Fruit fly (Drosophila melanogaster) whole organism, embryonic: ENCODE results near the gene DppIII.

Source experiments
- Atf-2 ChIP-seq: fragments of 200-800 bp; sonication (Bioruptor generic); optimal IDR thresholded peaks from 2 replicates; lab custom pipeline; 2016; ENCODE audit warnings: missing biosample characterization, missing genetic modification characterization
- CG10274 ChIP-seq: fragments of 200-800 bp; sonication (Bioruptor generic); optimal IDR thresholded peaks from 3 replicates; lab custom pipeline; 2017; ENCODE audit warnings: missing biosample characterization, mild to moderate bottlenecking, missing genetic modification characterization
- CG10543 ChIP-seq: fragments of 200-800 bp; sonication (Bioruptor generic); optimal IDR thresholded peaks from 3 replicates; lab custom pipeline; 2017; ENCODE audit warnings: missing biosample characterization, mild to moderate bottlenecking, missing genetic modification characterization, moderate library complexity
- CG11560 ChIP-seq: fragments of 200-800 bp; sonication (Bioruptor generic); IDR thresholded peaks from 3 replicates; pipeline ENCODE4 v1.3.6; 2022; ENCODE audit warnings: missing biosample characterization, missing genetic modification characterization
- CG12155 ChIP-seq: fragments of 200-800 bp; sonication (Bioruptor generic); optimal IDR thresholded peaks from 3 replicates; lab custom pipeline; 2016; ENCODE audit warnings: missing biosample characterization, missing genetic modification characterization
- CG13894 ChIP-seq: fragments of 200-800 bp; sonication (Bioruptor generic); optimal IDR thresholded peaks from 3 replicates; lab custom pipeline; 2018; ENCODE audit warnings: missing biosample characterization, mild to moderate bottlenecking, missing genetic modification characterization, moderate library complexity
- CG16779 ChIP-seq: fragments of 200-800 bp; sonication (Bioruptor generic); IDR thresholded peaks from 2 replicates; pipeline ENCODE4 v1.3.6; 2022; ENCODE audit warnings: missing biosample characterization, missing genetic modification characterization
- CG17328 ChIP-seq: fragments of 200-800 bp; sonication (Bioruptor generic); IDR thresholded peaks from 2 replicates; pipeline ENCODE4 v1.3.6; 2022; ENCODE audit warnings: missing biosample characterization, missing genetic modification characterization
- CG17568 ChIP-seq: fragments of 200-800 bp; sonication (Bioruptor generic); optimal IDR thresholded peaks from 2 replicates; lab custom pipeline; 2018; ENCODE audit warnings: missing biosample characterization, mild to moderate bottlenecking, missing genetic modification characterization, moderate library complexity
- CG17829 ChIP-seq: fragments of 200-800 bp; optimal IDR thresholded peaks from 2 replicates; lab custom pipeline; 2019; ENCODE audit warnings: missing biosample characterization, mild to moderate bottlenecking, missing genetic modification characterization, moderate library complexity
- CG1832 ChIP-seq: fragments of 200-800 bp; sonication (Bioruptor generic); optimal IDR thresholded peaks from 2 replicates; lab custom pipeline; 2017; ENCODE audit warnings: missing biosample characterization, mild to moderate bottlenecking, missing genetic modification characterization, inconsistent platforms
- CG2116 ChIP-seq: fragments of 200-800 bp; sonication (Bioruptor generic); optimal IDR thresholded peaks from 3 replicates; lab custom pipeline; 2018; ENCODE audit warnings: missing biosample characterization, mild to moderate bottlenecking, missing genetic modification characterization
- CG2199 ChIP-seq: fragments of 200-800 bp; sonication (Bioruptor generic); IDR thresholded peaks from 3 replicates; pipeline ENCODE4 v1.3.6; 2022; ENCODE audit warnings: missing biosample characterization, missing genetic modification characterization
- CG30020 ChIP-seq: fragments of 200-800 bp; optimal IDR thresholded peaks from 2 replicates; lab custom pipeline; 2019; ENCODE audit warnings: missing biosample characterization, mild to moderate bottlenecking, missing genetic modification characterization, moderate library complexity
- CG31388 ChIP-seq: fragments of 200-800 bp; sonication (Bioruptor generic); optimal IDR thresholded peaks from 2 replicates; lab custom pipeline; 2016; ENCODE audit warnings: missing biosample characterization, missing genetic modification characterization
- CG34376 ChIP-seq: fragments of 200-800 bp; sonication (Bioruptor generic); optimal IDR thresholded peaks from 2 replicates; lab custom pipeline; 2018; ENCODE audit warnings: missing biosample characterization, mild to moderate bottlenecking, missing genetic modification characterization
- CG4730 ChIP-seq: fragments of 200-800 bp; sonication (Bioruptor generic); IDR thresholded peaks from 2 replicates; pipeline ENCODE4 v1.3.6; 2022; ENCODE audit warnings: missing biosample characterization, missing genetic modification characterization
- CG4820 ChIP-seq: fragments of 200-800 bp; sonication (Bioruptor generic); optimal IDR thresholded peaks from 3 replicates; lab custom pipeline; 2016; ENCODE audit warnings: missing biosample characterization, missing genetic modification characterization
- CG5953 ChIP-seq: fragments of 200-800 bp; sonication (Bioruptor generic); IDR thresholded peaks from 2 replicates; pipeline ENCODE4 v1.3.6; 2022; ENCODE audit warnings: missing biosample characterization, missing genetic modification characterization
- CG7556 ChIP-seq: fragments of 200-800 bp; sonication (Bioruptor generic); optimal IDR thresholded peaks from 2 replicates; lab custom pipeline; 2017; ENCODE audit warnings: missing biosample characterization, mild to moderate bottlenecking, missing genetic modification characterization
- CG8290 ChIP-seq, 3 experiments: fragments of 200-800 bp; sonication (Bioruptor generic); optimal IDR thresholded peaks; 2 replicates each; lab custom pipeline; 2016 to 2019; ENCODE audit warnings: missing biosample characterization in 3 of 3, missing genetic modification characterization in 3 of 3, mild to moderate bottlenecking in 2 of 3, moderate library complexity in 1 of 3
- CG9727 ChIP-seq: fragments of 200-800 bp; sonication (Bioruptor generic); optimal IDR thresholded peaks from 3 replicates; lab custom pipeline; 2017; ENCODE audit warnings: missing biosample characterization, mild to moderate bottlenecking, missing genetic modification characterization
- CG9876 ChIP-seq: fragments of 200-800 bp; sonication (Bioruptor generic); optimal IDR thresholded peaks from 2 replicates; lab custom pipeline; 2016; ENCODE audit warnings: missing biosample characterization, missing genetic modification characterization
- Fer1 ChIP-seq: fragments of 200-800 bp; sonication (Bioruptor generic); optimal IDR thresholded peaks from 2 replicates; lab custom pipeline; 2017; ENCODE audit warnings: missing biosample characterization, mild to moderate bottlenecking, missing genetic modification characterization
- HLH4C ChIP-seq: fragments of 200-800 bp; sonication (Bioruptor generic); IDR thresholded peaks from 3 replicates; pipeline ENCODE4 v1.3.6; 2022; ENCODE audit warnings: missing biosample characterization, missing genetic modification characterization; ENCODE audit not compliant: partially characterized antibody
- HLHmδ ChIP-seq: fragments of 200-800 bp; sonication (Bioruptor generic); optimal IDR thresholded peaks from 2 replicates; lab custom pipeline; 2018; ENCODE audit warnings: missing biosample characterization, mild to moderate bottlenecking, missing genetic modification characterization, moderate library complexity
- Oli ChIP-seq: fragments of 200-800 bp; sonication (Bioruptor generic); optimal IDR thresholded peaks from 2 replicates; lab custom pipeline; 2018; ENCODE audit warnings: missing biosample characterization, mild to moderate bottlenecking, missing genetic modification characterization, moderate library complexity
- Ptx1 ChIP-seq: fragments of 200-800 bp; sonication (Bioruptor generic); IDR thresholded peaks from 2 replicates; pipeline ENCODE4 v1.3.6; 2022; ENCODE audit warnings: missing biosample characterization, missing genetic modification characterization
- Vsx1 ChIP-seq: fragments of 200-800 bp; sonication (Bioruptor generic); optimal IDR thresholded peaks from 2 replicates; lab custom pipeline; 2017; ENCODE audit warnings: missing biosample characterization, mild to moderate bottlenecking, missing genetic modification characterization, missing genetic modification reagents
- ab ChIP-seq: fragments of 200-800 bp; sonication (Bioruptor generic); optimal IDR thresholded peaks from 2 replicates; lab custom pipeline; 2016; ENCODE audit warnings: missing biosample characterization, missing genetic modification characterization
- bbx ChIP-seq: fragments of 200-800 bp; sonication (Bioruptor generic); IDR thresholded peaks from 2 replicates; pipeline ENCODE4 v1.3.6; 2022; ENCODE audit warnings: missing biosample characterization, missing genetic modification characterization; ENCODE audit not compliant: partially characterized antibody
- bcd ChIP-seq: fragments of 200-800 bp; sonication (Bioruptor generic); optimal IDR thresholded peaks from 2 replicates; lab custom pipeline; 2017; ENCODE audit warnings: missing biosample characterization, mild to moderate bottlenecking, missing genetic modification characterization
- cad ChIP-seq: fragments of >200 bp; optimal IDR thresholded peaks from 2 replicates; lab custom pipeline; 2017; ENCODE audit warnings: missing biosample characterization, missing genetic modification characterization
- esg ChIP-seq: fragments of 200-800 bp; sonication (Bioruptor generic); conservative IDR thresholded peaks from 2 replicates; pipeline ENCODE4 v1.3.6; 2022; ENCODE audit warnings: missing biosample characterization, missing genetic modification characterization
- eve ChIP-seq, 2 experiments: fragments of >200 bp; optimal IDR thresholded peaks; 2 replicates each; lab custom pipeline; 2017; ENCODE audit warnings: missing biosample characterization in 2 of 2, missing genetic modification characterization in 2 of 2
- exex ChIP-seq: fragments of 200-800 bp; sonication (Bioruptor generic); optimal IDR thresholded peaks from 4 replicates; lab custom pipeline; 2018; ENCODE audit warnings: missing biosample characterization, mild to moderate bottlenecking, missing genetic modification characterization, moderate library complexity
- fru ChIP-seq: fragments of >200 bp; optimal IDR thresholded peaks from 2 replicates; lab custom pipeline; 2017
- h ChIP-seq: fragments of >200 bp; optimal IDR thresholded peaks from 2 replicates; lab custom pipeline; 2017
- her ChIP-seq: fragments of 200-800 bp; sonication (Bioruptor generic); optimal IDR thresholded peaks from 2 replicates; lab custom pipeline; 2016; ENCODE audit warnings: missing biosample characterization, missing genetic modification characterization
- nmo ChIP-seq: fragments of 200-800 bp; sonication (Bioruptor generic); optimal IDR thresholded peaks from 2 replicates; lab custom pipeline; 2018; ENCODE audit warnings: missing biosample characterization, mild to moderate bottlenecking, missing genetic modification characterization, moderate library complexity
- oc ChIP-seq: fragments of 200-800 bp; sonication (Bioruptor generic); optimal IDR thresholded peaks from 2 replicates; lab custom pipeline; 2018; ENCODE audit warnings: missing biosample characterization, mild to moderate bottlenecking, missing genetic modification characterization, moderate library complexity
- pan ChIP-seq, 4 experiments: fragments of >200 bp in 3 of 4; fragments of 200-800 bp in 1 of 4; sonication (Bioruptor generic) in 1 of 4; optimal IDR thresholded peaks in 3 of 4; IDR thresholded peaks in 1 of 4; 2 replicates each; pipeline versions ENCODE4 v1.3.6 to Lab custom; 2017 to 2022; ENCODE audit warnings: missing biosample characterization in 2 of 4, missing genetic modification characterization in 2 of 4, mixed read lengths in 1 of 4
- pho ChIP-seq: fragments of 200-800 bp; sonication (Bioruptor generic); optimal IDR thresholded peaks from 2 replicates; lab custom pipeline; 2016; ENCODE audit warnings: missing biosample characterization, missing genetic modification characterization
- pita ChIP-seq: fragments of 200-800 bp; sonication (Bioruptor generic); optimal IDR thresholded peaks from 2 replicates; lab custom pipeline; 2017; ENCODE audit warnings: missing biosample characterization, mild to moderate bottlenecking, missing genetic modification characterization
- pnt ChIP-seq: fragments of 200-800 bp; sonication (Bioruptor generic); optimal IDR thresholded peaks from 3 replicates; lab custom pipeline; 2016; ENCODE audit warnings: missing biosample characterization, missing genetic modification characterization
- psq ChIP-seq: fragments of 200-800 bp; sonication (Bioruptor generic); optimal IDR thresholded peaks from 2 replicates; lab custom pipeline; 2017; ENCODE audit warnings: missing biosample characterization, missing genetic modification characterization
- ranshi ChIP-seq: fragments of 200-800 bp; sonication (Bioruptor generic); IDR thresholded peaks from 2 replicates; pipeline ENCODE4 v1.3.6; 2022; ENCODE audit warnings: missing biosample characterization, missing genetic modification characterization
- sima ChIP-seq: fragments of 200-800 bp; sonication (Bioruptor generic); optimal IDR thresholded peaks from 2 replicates; lab custom pipeline; 2016; ENCODE audit warnings: missing biosample characterization, missing genetic modification characterization
- tin ChIP-seq: fragments of 200-800 bp; sonication (Bioruptor generic); optimal IDR thresholded peaks from 3 replicates; lab custom pipeline; 2016; ENCODE audit warnings: missing biosample characterization, missing genetic modification characterization
- ttk ChIP-seq: fragments of 200-800 bp; sonication (Bioruptor generic); IDR thresholded peaks from 2 replicates; pipeline ENCODE4 v2.1.2; 2022; ENCODE audit warnings: missing biosample characterization, missing genetic modification characterization
- unc-4 ChIP-seq: fragments of 200-800 bp; sonication (Bioruptor generic); IDR thresholded peaks from 2 replicates; pipeline ENCODE4 v1.3.6; 2022; ENCODE audit warnings: missing biosample characterization, missing genetic modification characterization; ENCODE audit not compliant: partially characterized antibody

Gene DppIII

DNA sequence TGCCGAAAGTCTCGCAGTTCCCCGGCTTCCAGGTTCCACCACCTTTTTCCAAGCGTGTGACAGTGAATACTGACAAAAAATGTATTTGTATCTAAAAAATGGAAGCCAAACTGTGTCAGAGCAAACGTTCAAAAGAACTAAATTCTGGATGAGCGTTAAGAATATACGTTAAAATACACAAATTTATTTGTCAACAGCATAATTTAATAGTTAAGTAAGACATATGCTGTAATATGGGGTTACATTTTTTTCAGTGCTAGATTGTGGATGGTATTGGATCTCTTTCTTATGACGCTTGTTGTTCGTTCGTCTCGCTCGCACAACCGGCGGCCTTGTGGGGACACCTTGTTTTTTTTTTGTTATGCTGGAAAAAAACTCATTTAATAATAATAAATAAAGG lies 11.4 kb downstream of the DppIII start (continued):
- TF ChIP-seq CG2199 (GFP tag; lab: Robert Waterston, UW) = peak; percentile 84; the same call in 2 of the 3 replicates
- peak; percentile 81 for TF ChIP-seq CG8290 (GFP tag; optimal IDR thresholded peaks at IDR 0.05; lab: Kevin White, UChicago)
- TF ChIP-seq CG8290 (tag; optimal IDR thresholded peaks at IDR 0.05; lab: Kevin White, UChicago) = peak in 1 of 2 experiments; percentile 98
- TF ChIP-seq CG13894 (tag; lab: Kevin White, UChicago) = peak; percentile 94
- peak; percentile 89 for TF ChIP-seq nmo (GFP tag; lab: Kevin White, UChicago)
- TF ChIP-seq sima (GFP tag; lab: Kevin White, UChicago) = peak; percentile 88
- TF ChIP-seq CG12155 (GFP tag; lab: Kevin White, UChicago) = peak; percentile 95
- peak; percentile 87 for TF ChIP-seq CG11560 (tag; lab: Robert Waterston, UW)
- TF ChIP-seq HLH4C (GFP tag; lab: Robert Waterston, UW) = no peak
- no peak for TF ChIP-seq bbx (GFP tag; lab: Robert Waterston, UW)
- TF ChIP-seq ttk (GFP tag; lab: Robert Waterston, UW) = peak; percentile 90
- peak; percentile 93 for TF ChIP-seq CG16779 (GFP tag; lab: Robert Waterston, UW)
- TF ChIP-seq eve (GFP tag; optimal IDR thresholded peaks at IDR 0.05; lab: Kevin White, UChicago) = no peak
- no peak for TF ChIP-seq CG1832 (GFP tag; lab: Kevin White, UChicago)
- TF ChIP-seq CG30020 = peak; percentile 17
- TF ChIP-seq CG7556 = peak; percentile 94
- peak; percentile 95 for TF ChIP-seq pnt (GFP tag; lab: Kevin White, UChicago)
- peak; percentile 91 for TF ChIP-seq Vsx1
- peak; percentile 77 for TF ChIP-seq CG10274 (GFP tag; lab: Kevin White, UChicago)
- TF ChIP-seq Fer1 = peak; percentile 97
- no peak for TF ChIP-seq HLHmδ
- no peak for TF ChIP-seq cad (GFP tag; lab: Kevin White, UChicago)
- peak; percentile 79 for TF ChIP-seq psq (GFP tag; lab: Kevin White, UChicago)
- peak; percentile 96 for TF ChIP-seq Ptx1 (GFP tag; lab: Robert Waterston, UW)
- TF ChIP-seq Oli (tag; lab: Kevin White, UChicago) = peak; percentile 93
- peak; percentile 93 for TF ChIP-seq bcd (GFP tag; lab: Kevin White, UChicago)
- peak; percentile 98 for TF ChIP-seq pho (GFP tag; lab: Kevin White, UChicago)
- peak; percentile 87 for TF ChIP-seq CG4820 (GFP tag; lab: Kevin White, UChicago)
- no peak for TF ChIP-seq fru (lab: Kevin White, UChicago)
- TF ChIP-seq esg (GFP tag; lab: Robert Waterston, UW) = peak; percentile 92
- TF ChIP-seq Atf-2 (GFP tag; lab: Kevin White, UChicago) = peak; percentile 94
- peak; percentile 90 for TF ChIP-seq CG5953 (GFP tag; lab: Robert Waterston, UW)
- no peak for TF ChIP-seq unc-4
- TF ChIP-seq CG17829 (tag; lab: Kevin White, UChicago) = peak; percentile 88
- no peak for TF ChIP-seq pita (GFP tag; lab: Kevin White, UChicago)
- TF ChIP-seq CG17568 (GFP tag; lab: Kevin White, UChicago) = peak; percentile 94
- TF ChIP-seq CG4730 = peak; percentile 90
- peak; percentile 93 for TF ChIP-seq oc
- TF ChIP-seq CG31388 = peak; percentile 88
- TF ChIP-seq ab = peak; percentile 73
- peak; percentile 96 for TF ChIP-seq CG10543 (GFP tag; lab: Kevin White, UChicago)
- TF ChIP-seq CG17328 = peak; percentile 89
- TF ChIP-seq h (lab: Kevin White, UChicago) = no peak
- peak; percentile 95 for TF ChIP-seq CG34376 (GFP tag; lab: Kevin White, UChicago)
- TF ChIP-seq CG9876 (GFP tag; lab: Kevin White, UChicago) = peak; percentile 91
- TF ChIP-seq pan (optimal IDR thresholded peaks at IDR 0.05; lab: Kevin White, UChicago) = no peak
- TF ChIP-seq pan (GFP tag; optimal IDR thresholded peaks at IDR 0.05 in 1 of 2, IDR thresholded peaks at IDR 0.05 in 1 of 2) = peak in 1 of 2 experiments; percentile 95
- TF ChIP-seq her (GFP tag; lab: Kevin White, UChicago) = peak; percentile 95
- peak; percentile 85 for TF ChIP-seq exex
- TF ChIP-seq CG2116 = peak; percentile 53
- peak; percentile 96 for TF ChIP-seq CG9727 (GFP tag; lab: Kevin White, UChicago)
- TF ChIP-seq ranshi (GFP tag; lab: Robert Waterston, UW) = peak; percentile 91
- TF ChIP-seq tin (GFP tag; lab: Kevin White, UChicago) = peak; percentile 97
